Worm (Caenorhabditis elegans) whole organism, L1 larva: ENCODE data around the gene mex-5.

Source experiments
- C34B4.2 ChIP-seq: sonication (generic microtip); optimal IDR thresholded peaks from 2 replicates; lab custom pipeline; 2017; ENCODE audit warnings: mild to moderate bottlenecking, missing genetic modification characterization, missing compliant biosample characterization
- alr-1 ChIP-seq: fragments of 200-800 bp; sonication (Bioruptor generic); optimal IDR thresholded peaks from 2 replicates; lab custom pipeline; 2018; ENCODE audit warnings: borderline replicate concordance, mild to moderate bottlenecking, missing genetic modification characterization, missing compliant biosample characterization
- aly-2 ChIP-seq: fragments of 150-350 bp; optimal IDR thresholded peaks from 2 replicates; lab custom pipeline; 2014; ENCODE audit warnings: missing biosample characterization, missing genetic modification characterization
- ama-1 ChIP-seq: fragments of 150-350 bp; optimal IDR thresholded peaks from 2 replicates; lab custom pipeline; 2014
- ceh-8 ChIP-seq: fragments of 200-800 bp; sonication (Bioruptor generic); optimal IDR thresholded peaks from 2 replicates; lab custom pipeline; 2018; ENCODE audit warnings: mild to moderate bottlenecking, missing genetic modification characterization, moderate library complexity, missing compliant biosample characterization
- ceh-90 ChIP-seq: sonication (generic microtip); optimal IDR thresholded peaks from 2 replicates; lab custom pipeline; 2016; ENCODE audit warnings: missing genetic modification characterization, missing compliant biosample characterization
- ces-1 ChIP-seq: fragments of 150-350 bp; optimal IDR thresholded peaks from 2 replicates; lab custom pipeline; 2014; ENCODE audit warnings: missing biosample characterization, missing genetic modification reagents, missing genetic modification characterization
- dsc-1 ChIP-seq: sonication (generic microtip); optimal IDR thresholded peaks from 2 replicates; lab custom pipeline; 2016; ENCODE audit warnings: mild to moderate bottlenecking, missing genetic modification characterization, missing compliant biosample characterization
- elt-2 ChIP-seq: sonication (generic microtip); optimal IDR thresholded peaks from 2 replicates; lab custom pipeline; 2016; ENCODE audit warnings: missing genetic modification characterization, mild to moderate bottlenecking, inconsistent platforms, missing compliant biosample characterization, missing genetic modification reagents
- elt-3 ChIP-seq, 6 experiments: fragments of 150-350 bp in 1 of 6; sonication (generic microtip); optimal IDR thresholded peaks; 2 replicates each; lab custom pipeline; 2017 to 2018; ENCODE audit warnings: missing biosample characterization in 6 of 6, missing genetic modification characterization in 6 of 6, inconsistent platforms in 1 of 6
- ets-5 ChIP-seq: fragments of 200-800 bp; sonication (Bioruptor generic); IDR thresholded peaks from 2 replicates; pipeline ENCODE4 v1.3.6; 2022; ENCODE audit warnings: missing genetic modification characterization, missing compliant biosample characterization
- fkh-10 ChIP-seq: sonication (generic microtip); optimal IDR thresholded peaks from 2 replicates; lab custom pipeline; 2017; ENCODE audit warnings: missing biosample characterization, missing genetic modification reagents, missing genetic modification characterization
- fkh-4 ChIP-seq: sonication (generic microtip); optimal IDR thresholded peaks from 2 replicates; lab custom pipeline; 2016; ENCODE audit warnings: missing compliant biosample characterization, missing genetic modification characterization, borderline replicate concordance
- fos-1 ChIP-seq: fragments of 150-350 bp; optimal IDR thresholded peaks from 2 replicates; lab custom pipeline; 2014; ENCODE audit warnings: missing biosample characterization, missing genetic modification characterization
- hpl-2 ChIP-seq: fragments of 150-350 bp; optimal IDR thresholded peaks from 2 replicates; lab custom pipeline; 2014; ENCODE audit warnings: missing biosample characterization, missing genetic modification reagents, missing genetic modification characterization
- lin-13 ChIP-seq: fragments of 150-350 bp; optimal IDR thresholded peaks from 2 replicates; lab custom pipeline; 2014; ENCODE audit warnings: missing biosample characterization, missing genetic modification reagents, missing genetic modification characterization
- lin-14 ChIP-seq: fragments of 200-800 bp; sonication (Bioruptor generic); optimal IDR thresholded peaks from 2 replicates; lab custom pipeline; 2018; ENCODE audit warnings: mild to moderate bottlenecking, missing genetic modification characterization, moderate library complexity, missing compliant biosample characterization
- lin-35 ChIP-seq, 2 experiments: fragments of 150-350 bp; optimal IDR thresholded peaks; 2 replicates each; lab custom pipeline; 2014; ENCODE audit warnings: missing biosample characterization in 2 of 2, missing genetic modification characterization in 2 of 2, missing genetic modification reagents in 2 of 2
- lsy-2 ChIP-seq, 2 experiments: fragments of 150-350 bp; optimal IDR thresholded peaks; 2 replicates each; lab custom pipeline; 2014; ENCODE audit warnings: missing biosample characterization in 2 of 2, missing genetic modification characterization in 2 of 2
- nhr-20 ChIP-seq: sonication (generic microtip); optimal IDR thresholded peaks from 2 replicates; lab custom pipeline; 2016; ENCODE audit warnings: mild to moderate bottlenecking, missing genetic modification characterization, missing compliant biosample characterization
- nhr-28 ChIP-seq: fragments of 150-350 bp; optimal IDR thresholded peaks from 2 replicates; lab custom pipeline; 2014; ENCODE audit warnings: missing biosample characterization, missing genetic modification characterization
- nhr-47 ChIP-seq: sonication (generic microtip); optimal IDR thresholded peaks from 2 replicates; lab custom pipeline; 2016; ENCODE audit warnings: mild to moderate bottlenecking, missing genetic modification characterization, moderate library complexity, missing compliant biosample characterization
- nhr-71 ChIP-seq: sonication (generic microtip); optimal IDR thresholded peaks from 2 replicates; lab custom pipeline; 2016; ENCODE audit warnings: mild to moderate bottlenecking, missing genetic modification characterization, moderate library complexity, missing compliant biosample characterization
- nhr-85 ChIP-seq: sonication (generic microtip); peaks from one replicate; lab custom pipeline; 2016; ENCODE audit warnings: missing genetic modification characterization, inconsistent platforms, missing compliant biosample characterization
- nhr-90 ChIP-seq: sonication (generic microtip); optimal IDR thresholded peaks from 2 replicates; lab custom pipeline; 2016; ENCODE audit warnings: mild to moderate bottlenecking, missing genetic modification characterization, missing compliant biosample characterization; ENCODE audit not compliant: poor library complexity
- pag-3 ChIP-seq: sonication (generic microtip); optimal IDR thresholded peaks from 2 replicates; lab custom pipeline; 2017; ENCODE audit warnings: missing genetic modification characterization, mild to moderate bottlenecking, missing compliant biosample characterization, antibody characterized with exemption, borderline replicate concordance; ENCODE audit not compliant: insufficient read depth
- pqm-1 ChIP-seq: sonication (generic microtip); optimal IDR thresholded peaks from 3 replicates; lab custom pipeline; 2017; ENCODE audit warnings: missing biosample characterization, missing genetic modification characterization
- rnt-1 ChIP-seq: sonication (generic microtip); optimal IDR thresholded peaks from 2 replicates; lab custom pipeline; 2016; ENCODE audit warnings: mild to moderate bottlenecking, missing genetic modification characterization, moderate library complexity, missing compliant biosample characterization
- snpc-4 ChIP-seq: fragments of 150-350 bp; optimal IDR thresholded peaks from 2 replicates; lab custom pipeline; 2014; ENCODE audit warnings: missing biosample characterization, missing genetic modification characterization
- snu-23 ChIP-seq: sonication (generic microtip); optimal IDR thresholded peaks from 2 replicates; lab custom pipeline; 2016; ENCODE audit warnings: missing genetic modification characterization, missing compliant biosample characterization
- sup-37 ChIP-seq: fragments of 200-800 bp; sonication (Bioruptor generic); optimal IDR thresholded peaks from 2 replicates; lab custom pipeline; 2018; ENCODE audit warnings: mild to moderate bottlenecking, missing genetic modification characterization, missing compliant biosample characterization
- swsn-7 ChIP-seq: sonication (generic microtip); optimal IDR thresholded peaks from 2 replicates; lab custom pipeline; 2016; ENCODE audit warnings: missing genetic modification characterization, missing compliant biosample characterization
- tbx-2 ChIP-seq: sonication (generic microtip); optimal IDR thresholded peaks from 2 replicates; lab custom pipeline; 2016; ENCODE audit warnings: missing genetic modification characterization, missing compliant biosample characterization
- unc-130 ChIP-seq: fragments of 150-350 bp; optimal IDR thresholded peaks from 2 replicates; lab custom pipeline; 2017; ENCODE audit warnings: missing biosample characterization, missing genetic modification characterization, inconsistent platforms
- unc-62 ChIP-seq: fragments of 150-350 bp; optimal IDR thresholded peaks from 2 replicates; lab custom pipeline; 2014; ENCODE audit warnings: missing biosample characterization, missing genetic modification reagents, missing genetic modification characterization
- vab-15 ChIP-seq: sonication (generic microtip); optimal IDR thresholded peaks from 2 replicates; lab custom pipeline; 2017; ENCODE audit warnings: missing genotype, mild to moderate bottlenecking, missing genetic modification characterization, missing compliant biosample characterization
- zip-4 ChIP-seq: fragments of 200-800 bp; sonication (Bioruptor generic); optimal IDR thresholded peaks from 2 replicates; lab custom pipeline; 2018; ENCODE audit warnings: mild to moderate bottlenecking, missing genetic modification characterization, moderate library complexity, missing compliant biosample characterization
- ztf-11 ChIP-seq, 2 experiments: sonication (generic microtip); optimal IDR thresholded peaks; 2 replicates each; lab custom pipeline; 2016 to 2017; ENCODE audit warnings: missing genetic modification characterization in 2 of 2, missing biosample characterization in 1 of 2, missing compliant biosample characterization in 1 of 2
- ztf-4 ChIP-seq: fragments of 150-350 bp; optimal IDR thresholded peaks from 2 replicates; lab custom pipeline; 2014; ENCODE audit warnings: missing biosample characterization, missing genetic modification characterization

The mex-5 gene

ce11 chrIV:13388779-13389178 is 35.3 kb downstream of the mex-5 start:
- TF ChIP-seq tbx-2 (tag; lab: Kevin White, UChicago) (peak; percentile 12), nhr-20 (tag; lab: Kevin White, UChicago) (peak; percentile 3), nhr-47 (tag; lab: Kevin White, UChicago) (peak; percentile 16), snu-23 (GFP tag; lab: Kevin White, UChicago) (peak; percentile 17), rnt-1 (tag; lab: Kevin White, UChicago) (no peak), nhr-71 (tag; lab: Kevin White, UChicago) (peak; percentile 42), nhr-85 (tag; lab: Kevin White, UChicago) (peak; percentile 65), ama-1 (lab: Kevin White, UChicago) (no peak), aly-2 (peak; percentile 47), nhr-90 (peak; percentile 30), sup-37 (no peak)

ce11 chrIV:13389237-13389636 is 35.7 kb downstream of the mex-5 start:
- TF ChIP-seq unc-130 (tag; lab: Kevin White, UChicago) (no peak), pqm-1 (tag; lab: Kevin White, UChicago) (no peak), lin-14 (GFP tag; lab: Kevin White, UChicago) (no peak), fkh-4 (tag; lab: Kevin White, UChicago) (no peak), nhr-20 (tag; lab: Kevin White, UChicago) (no peak), unc-62 (no peak), pag-3 (tag; lab: Kevin White, UChicago) (no peak), nhr-85 (tag; lab: Kevin White, UChicago) (no peak), fos-1 (tag; lab: Kevin White, UChicago) (no peak), nhr-47 (tag; lab: Kevin White, UChicago) (no peak), hpl-2 (GFP tag; lab: Kevin White, UChicago) (no peak), lin-13 (GFP tag; lab: Kevin White, UChicago) (no peak), snu-23 (GFP tag; lab: Kevin White, UChicago) (no peak), ceh-8 (no peak), snpc-4 (no peak), rnt-1 (tag; lab: Kevin White, UChicago) (no peak), fkh-10 (no peak), ceh-90 (tag; lab: Kevin White, UChicago) (no peak)

- TF ChIP-seq nhr-28 (tag; lab: Kevin White, UChicago) (no peak), ets-5 (GFP tag; lab: Robert Waterston, UW) (no peak), nhr-47 (tag; lab: Kevin White, UChicago) (peak; percentile 0)
Observed at ce11 chrIV:13390770-13391169, 37.2 kb downstream of the mex-5 start.

ce11 chrIV:13392230-13392629 is 38.7 kb downstream of the mex-5 start:
- TF ChIP-seq sup-37: no peak
- no peak for TF ChIP-seq ces-1 (GFP tag; lab: Kevin White, UChicago)
- TF ChIP-seq elt-3 (tag; optimal IDR thresholded peaks at IDR 0.05; lab: Kevin White, UChicago): no peak
- no peak for TF ChIP-seq lin-13 (GFP tag; lab: Kevin White, UChicago)
- no peak for TF ChIP-seq swsn-7
- no peak for TF ChIP-seq C34B4.2
- TF ChIP-seq dsc-1: no peak
- TF ChIP-seq ztf-4 (tag; lab: Kevin White, UChicago): no peak
- no peak for TF ChIP-seq alr-1
- no peak for TF ChIP-seq lsy-2 (tag; optimal IDR thresholded peaks at IDR 0.05; lab: Kevin White, UChicago)
- TF ChIP-seq vab-15 (tag; lab: Kevin White, UChicago): no peak
- TF ChIP-seq elt-2 (tag; lab: Kevin White, UChicago): no peak
- no peak for TF ChIP-seq lin-35 (GFP tag; optimal IDR thresholded peaks at IDR 0.05; lab: Kevin White, UChicago)
- TF ChIP-seq zip-4: no peak
- TF ChIP-seq ztf-11 (tag; optimal IDR thresholded peaks at IDR 0.05; lab: Kevin White, UChicago): no peak
